Worm (Caenorhabditis elegans): ENCODE data around the gene K10G4.3.

The K10G4.3 gene

ce11 chrV:17241278-17241661, 23.5 kb downstream of the K10G4.3 start:
- peak; percentile 32 for TF ChIP-seq elt-2 (tag; optimal IDR thresholded peaks at IDR 0.05)
- no peak for TF ChIP-seq odd-2 (tag; optimal IDR thresholded peaks at IDR 0.05)
- TF ChIP-seq ceh-30 (tag; optimal IDR thresholded peaks at IDR 0.05): no peak

DNA sequence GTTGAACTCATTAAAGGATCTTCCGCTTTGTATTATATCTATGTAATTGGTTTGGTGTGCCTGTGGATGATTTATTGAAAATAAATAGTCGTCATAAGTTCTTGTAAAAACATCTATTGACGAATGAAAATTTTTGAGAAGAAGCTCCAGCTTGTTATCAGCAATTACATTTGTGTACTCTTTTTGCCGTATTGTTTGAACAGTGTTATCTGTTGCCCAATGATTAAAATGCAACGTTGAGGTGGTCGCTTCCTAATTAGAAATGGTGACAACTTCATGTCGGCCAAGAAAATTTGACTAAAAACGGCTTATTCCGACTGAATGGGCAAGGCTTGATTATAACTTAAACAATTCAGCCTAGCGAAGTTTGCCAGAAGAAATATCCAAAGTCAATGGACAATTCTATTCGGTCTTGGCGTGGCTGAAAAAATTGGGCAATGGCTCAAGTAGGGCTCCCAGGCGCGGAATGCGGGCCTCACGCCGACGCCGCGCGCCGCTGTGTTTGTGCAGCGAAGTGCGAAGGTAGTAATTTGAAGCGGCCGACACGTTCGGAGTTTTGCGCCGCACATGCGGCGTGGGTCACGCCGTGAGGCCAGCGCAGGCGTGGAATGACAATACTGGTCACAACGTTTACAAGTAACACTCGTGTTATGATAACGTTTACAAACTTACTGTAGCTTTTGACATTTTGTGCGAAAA, 24.0 kb downstream of the K10G4.3 start:
- TF ChIP-seq ceh-30 (tag; optimal IDR thresholded peaks at IDR 0.05): no peak
- TF ChIP-seq tbx-2 (tag; optimal IDR thresholded peaks at IDR 0.05): no peak
- TF ChIP-seq ceh-2 (tag; optimal IDR thresholded peaks at IDR 0.05): no peak
- TF ChIP-seq ceh-9 (tag; optimal IDR thresholded peaks at IDR 0.05): no peak
- no peak for TF ChIP-seq sox-4 (tag; optimal IDR thresholded peaks at IDR 0.05)

- TF ChIP-seq pat-9 (tag; optimal IDR thresholded peaks at IDR 0.05) (no peak), C08G9.2 (tag; optimal IDR thresholded peaks at IDR 0.05) (no peak), ceh-45 (GFP tag; IDR thresholded peaks at IDR 0.05) (no peak), C38D4.7 (GFP tag; optimal IDR thresholded peaks at IDR 0.05) (no peak), lin-11 (tag; optimal IDR thresholded peaks at IDR 0.05) (no peak), hlh-13 (GFP tag; optimal IDR thresholded peaks at IDR 0.05) (no peak)
Observed at ce11 chrV:17238799-17239198, 26.0 kb downstream of the K10G4.3 start, which contains the start of gene T19C9.8. T19C9.8 (plus strand) TSS chrV:17239097.

ce11 chrV:17236345-17236744, 28.4 kb downstream of the K10G4.3 start, which contains the start of gene T19C9.10:
T19C9.10 (plus strand) TSS chrV:17236592.
- TF ChIP-seq ttx-3 (tag; optimal IDR thresholded peaks at IDR 0.05): no peak
- TF ChIP-seq rnt-1 (tag; optimal IDR thresholded peaks at IDR 0.05): no peak
- no peak for TF ChIP-seq dve-1 (tag; optimal IDR thresholded peaks at IDR 0.05)
- no peak for TF ChIP-seq mec-3 (tag; optimal IDR thresholded peaks at IDR 0.05; ENCODE audit: borderline replicate concordance)
- TF ChIP-seq ets-4 (tag; optimal IDR thresholded peaks at IDR 0.05): no peak
- no peak for TF ChIP-seq npax-4 (tag; optimal IDR thresholded peaks at IDR 0.05)
- no peak for TF ChIP-seq ceh-6 (GFP tag; optimal IDR thresholded peaks at IDR 0.05)
- TF ChIP-seq unc-86 (tag; optimal IDR thresholded peaks at IDR 0.05): no peak
- no peak for TF ChIP-seq ceh-30 (tag; optimal IDR thresholded peaks at IDR 0.05)
- TF ChIP-seq syd-9 (tag; optimal IDR thresholded peaks at IDR 0.05): no peak
- TF ChIP-seq fkh-10 (GFP tag; optimal IDR thresholded peaks at IDR 0.05): no peak
- TF ChIP-seq K02D7.2 (tag; optimal IDR thresholded peaks at IDR 0.05): no peak
- TF ChIP-seq C38D4.7 (GFP tag; optimal IDR thresholded peaks at IDR 0.05): no peak
- TF ChIP-seq dmd-4 (tag; optimal IDR thresholded peaks at IDR 0.05; ENCODE audit: borderline replicate concordance): no peak
- no peak for TF ChIP-seq ceh-19 (GFP tag; optimal IDR thresholded peaks at IDR 0.05)
- no peak for TF ChIP-seq pag-3 (tag; optimal IDR thresholded peaks at IDR 0.05; ENCODE audit: borderline replicate concordance)
- no peak for TF ChIP-seq ceh-45 (GFP tag; IDR thresholded peaks at IDR 0.05)
- TF ChIP-seq pha-2 (tag; optimal IDR thresholded peaks at IDR 0.05): no peak
- no peak for TF ChIP-seq ztf-16 (tag; optimal IDR thresholded peaks at IDR 0.05)

DNA sequence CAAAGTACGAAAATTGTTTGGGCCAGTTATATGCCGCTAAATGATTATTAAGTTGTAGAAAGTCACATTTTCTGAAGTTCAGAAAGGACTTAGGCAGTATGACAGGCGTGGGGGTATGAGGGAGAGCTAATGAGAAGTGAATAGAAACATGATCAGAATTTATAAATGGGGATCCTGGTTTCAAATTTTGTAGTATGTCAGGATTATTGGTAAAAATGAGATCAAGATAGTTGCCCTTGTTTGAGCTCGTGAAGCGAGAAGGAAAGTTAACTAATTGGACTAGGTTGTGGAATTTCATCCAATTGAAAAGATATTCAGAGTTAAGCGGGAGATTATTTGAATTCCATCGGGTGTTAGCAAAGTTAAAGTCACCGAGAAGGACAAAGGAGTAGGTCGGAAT, 32.4 kb downstream of the K10G4.3 start:
- TF ChIP-seq ceh-24 (tag; optimal IDR thresholded peaks at IDR 0.05) (no peak), C38D4.7 (GFP tag; optimal IDR thresholded peaks at IDR 0.05) (no peak), ref-2 (tag; optimal IDR thresholded peaks at IDR 0.05) (no peak), lin-11 (tag; optimal IDR thresholded peaks at IDR 0.05) (no peak), K09A11.1 (tag; optimal IDR thresholded peaks at IDR 0.05; ENCODE audit: insufficient read depth) (no peak), syd-9 (tag; optimal IDR thresholded peaks at IDR 0.05) (no peak), ceh-18 (tag; optimal IDR thresholded peaks at IDR 0.05) (no peak), sox-4 (tag; optimal IDR thresholded peaks at IDR 0.05) (no peak), hlh-15 (tag; optimal IDR thresholded peaks at IDR 0.05) (no peak), F13H6.1 (tag; optimal IDR thresholded peaks at IDR 0.05) (no peak), tbx-7 (tag; optimal IDR thresholded peaks at IDR 0.05) (no peak), sdc-2 (tag; optimal IDR thresholded peaks at IDR 0.05) (no peak), lim-6 (tag; optimal IDR thresholded peaks at IDR 0.05) (no peak), ceh-6 (GFP tag; optimal IDR thresholded peaks at IDR 0.05) (no peak), hlh-8 (tag; optimal IDR thresholded peaks at IDR 0.05) (no peak), mec-3 (tag; optimal IDR thresholded peaks at IDR 0.05; ENCODE audit: borderline replicate concordance) (no peak)
